Worm (Caenorhabditis elegans): ENCODE results near the gene gop-3.

DNA sequence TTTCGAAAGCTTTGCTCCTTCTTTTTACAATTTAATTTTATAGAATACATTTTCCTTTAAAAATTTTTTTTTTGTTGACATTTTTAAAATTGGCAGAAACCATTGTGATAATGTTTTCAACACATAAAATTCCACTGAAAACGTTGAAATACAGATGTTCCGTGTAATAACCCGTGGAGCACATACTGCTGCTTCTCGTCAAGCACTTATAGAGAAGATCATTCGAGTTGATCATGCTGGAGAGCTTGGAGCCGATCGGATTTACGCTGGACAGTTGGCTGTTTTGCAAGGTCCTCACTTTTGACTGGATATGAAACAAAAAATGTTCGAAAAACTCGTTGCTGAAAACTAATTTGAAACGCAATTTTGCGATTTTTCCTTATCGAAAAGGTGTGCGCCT lies 17.2 kb downstream of the gop-3 start, which contains the start of gene clk-1:
- TF ChIP-seq unc-62 (GFP tag; optimal IDR thresholded peaks at IDR 0.05) (no peak), nfya-1 (tag; optimal IDR thresholded peaks at IDR 0.05; ENCODE audit: borderline replicate concordance, insufficient read depth) (no peak), hmg-1.2 (GFP tag; IDR thresholded peaks at IDR 0.05) (no peak), bed-2 (GFP tag; IDR thresholded peaks at IDR 0.05) (no peak), sea-2 (GFP tag; IDR thresholded peaks at IDR 0.05) (no peak)

Measured in whole organism, young adult.